Fruit fly (Drosophila melanogaster): Measurements from ENCODE around the gene CG2260.

CG2260 gene

DNA sequence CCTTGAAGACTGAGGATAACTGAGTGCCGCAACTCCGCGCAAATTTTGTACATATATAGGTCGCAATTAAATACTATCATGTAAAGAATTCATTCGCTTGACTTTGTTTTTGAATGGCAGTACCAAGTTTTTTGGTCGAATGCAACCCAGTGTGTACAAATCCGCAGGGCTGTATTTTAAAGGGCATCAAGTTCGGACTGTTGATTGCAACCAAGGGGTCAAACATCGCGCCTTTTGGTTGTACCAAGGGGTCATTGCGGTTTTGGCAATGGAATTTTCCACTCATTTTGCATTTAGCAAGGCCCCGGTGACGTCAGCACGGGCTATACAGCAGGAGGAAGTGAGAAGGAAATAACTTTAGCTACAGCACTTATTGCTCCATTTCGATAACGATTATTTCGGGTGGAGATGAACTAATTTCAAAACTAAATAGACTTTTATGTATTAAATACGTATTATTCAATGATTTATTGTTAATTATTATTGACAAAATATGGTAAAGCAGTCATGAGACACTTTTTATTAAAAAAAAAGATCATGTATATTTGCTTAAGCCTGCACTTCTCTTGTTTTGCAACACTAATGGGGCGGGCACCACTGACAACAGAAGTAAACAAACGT, 10.9 kb upstream of the CG2260 start, which contains the start of gene CG10958 (continued):
- TF ChIP-seq Oaz (GFP tag; IDR thresholded peaks at IDR 0.05) (0 out of 2 replicates have a peak, but pooled peaks have one; percentile 33), Aef1 (GFP tag; IDR thresholded peaks at IDR 0.05) (0 out of 3 replicates have a peak, but pooled peaks have one; percentile 33), h (optimal IDR thresholded peaks at IDR 0.05) (no peak), CG14014 (GFP tag; IDR thresholded peaks at IDR 0.05) (no peak; the same call in 1 of the 2 replicates), Taf1 (GFP tag; IDR thresholded peaks at IDR 0.05) (no peak), eyg (GFP tag; optimal IDR thresholded peaks at IDR 0.05) (no peak), bbx (GFP tag; IDR thresholded peaks at IDR 0.05; ENCODE audit: partially characterized antibody) (no peak; the same call in 1 of the 2 replicates), Oli (tag; optimal IDR thresholded peaks at IDR 0.05) (peak; percentile 27), CG18599 (GFP tag; optimal IDR thresholded peaks at IDR 0.05) (peak; percentile 76), Ptx1 (GFP tag; IDR thresholded peaks at IDR 0.05) (peak; percentile 73), mirr (GFP tag; optimal IDR thresholded peaks at IDR 0.05) (no peak), tin (GFP tag; optimal IDR thresholded peaks at IDR 0.05) (peak; percentile 64), CG17568 (GFP tag; optimal IDR thresholded peaks at IDR 0.05) (no peak), Hr78 (GFP tag; optimal IDR thresholded peaks at IDR 0.05) (peak in 1 of 2 experiments; percentile 61), Awh (GFP tag; IDR thresholded peaks at IDR 0.05) (0 out of 2 replicates have a peak, but pooled peaks have one; percentile 48), Lpt (GFP tag; optimal IDR thresholded peaks at IDR 0.05) (no peak), CG12071 (GFP tag; optimal IDR thresholded peaks at IDR 0.05) (no peak), CG15269 (tag; optimal IDR thresholded peaks at IDR 0.05) (peak; percentile 64), Dfd (GFP tag; optimal IDR thresholded peaks at IDR 0.05) (no peak), CG8388 (GFP tag; optimal IDR thresholded peaks at IDR 0.05) (peak; percentile 45), GATAe (GFP tag; conservative IDR thresholded peaks at IDR 0.05) (no peak), jing (GFP tag; optimal IDR thresholded peaks at IDR 0.05) (no peak), Sry-δ (GFP tag; optimal IDR thresholded peaks at IDR 0.05) (peak; percentile 51), CG13894 (tag; optimal IDR thresholded peaks at IDR 0.05) (peak; percentile 23), sr (GFP tag; IDR thresholded peaks at IDR 0.05) (no peak), CG14710 (tag; optimal IDR thresholded peaks at IDR 0.05) (peak; percentile 68), CG2116 (GFP tag; optimal IDR thresholded peaks at IDR 0.05) (peak; percentile 99), tup (GFP tag; optimal IDR thresholded peaks at IDR 0.05) (peak; percentile 20), gem (tag; optimal IDR thresholded peaks at IDR 0.05) (peak; percentile 77), gfzf (GFP tag; optimal IDR thresholded peaks at IDR 0.05) (no peak), gce (GFP tag; IDR thresholded peaks at IDR 0.05) (no peak), Xbp1 (GFP tag; optimal IDR thresholded peaks at IDR 0.05) (peak; percentile 62), dati (GFP tag; IDR thresholded peaks at IDR 0.05) (no peak), yki (optimal IDR thresholded peaks at IDR 0.05) (no peak), CG10209 (GFP tag; optimal IDR thresholded peaks at IDR 0.05) (peak; percentile 41), Lhr (GFP tag; optimal IDR thresholded peaks at IDR 0.05) (no peak), otp (GFP tag; IDR thresholded peaks at IDR 0.05) (no peak), unc-4 (GFP tag; IDR thresholded peaks at IDR 0.05; ENCODE audit: partially characterized antibody) (no peak), B-H1 (GFP tag; IDR thresholded peaks at IDR 0.05) (peak; percentile 30; the same call in 1 of the 3 replicates), CG14860 (GFP tag; IDR thresholded peaks at IDR 0.05; ENCODE audit: partially characterized antibody) (no peak), CG8478 (optimal IDR thresholded peaks at IDR 0.05) (no peak), p53 (GFP tag; optimal IDR thresholded peaks at IDR 0.05) (no peak), usp (GFP tag; optimal IDR thresholded peaks at IDR 0.05) (no peak), CG9932 (GFP tag; IDR thresholded peaks at IDR 0.05) (peak; percentile 69), cato (GFP tag; optimal IDR thresholded peaks at IDR 0.05; ENCODE audit: borderline replicate concordance) (peak; percentile 11), gt (GFP tag; IDR thresholded peaks at IDR 0.05) (no peak), CG8765 (GFP tag; IDR thresholded peaks at IDR 0.05) (0 out of 2 replicates have a peak, but pooled peaks have one; percentile 16), Dp (GFP tag; optimal IDR thresholded peaks at IDR 0.05) (peak; percentile 31), CG18262 (tag; optimal IDR thresholded peaks at IDR 0.05) (peak; percentile 55), prd (optimal IDR thresholded peaks at IDR 0.05) (no peak), prd (GFP tag; IDR thresholded peaks at IDR 0.05) (peak; percentile 73)

Data from whole organism, embryonic.